Worm (Caenorhabditis elegans): ENCODE measurements around the gene bcl-11.

DNA sequence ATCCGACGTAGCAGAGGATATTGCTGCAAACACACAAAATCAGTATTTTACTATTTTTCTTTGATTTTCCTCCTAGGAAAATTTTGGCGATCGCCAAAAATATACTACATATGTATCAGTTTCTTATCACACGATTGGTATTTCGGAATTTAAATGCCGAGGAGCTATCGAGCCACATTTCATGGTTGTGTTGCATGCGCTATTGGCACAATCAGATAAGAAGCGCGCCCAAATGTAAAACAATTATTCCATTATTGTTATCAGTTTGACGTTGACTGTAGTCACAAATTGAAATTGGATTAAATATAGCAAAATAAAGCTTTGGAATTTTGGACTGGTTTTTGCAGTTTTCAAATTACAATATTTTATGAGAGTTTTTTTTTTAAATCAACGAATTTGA, 43.1 kb downstream of the bcl-11 start:
- no peak for TF ChIP-seq nhr-237 (tag; optimal IDR thresholded peaks at IDR 0.05)
- TF ChIP-seq sptf-1 (tag; optimal IDR thresholded peaks at IDR 0.05): no peak
- TF ChIP-seq lin-13 (tag; optimal IDR thresholded peaks at IDR 0.05): no peak
- no peak for TF ChIP-seq cnd-1 (tag; optimal IDR thresholded peaks at IDR 0.05)
- no peak for TF ChIP-seq M03D4.4 (tag; optimal IDR thresholded peaks at IDR 0.05)
- TF ChIP-seq nhr-12 (tag; optimal IDR thresholded peaks at IDR 0.05): no peak
- TF ChIP-seq ztf-11 (tag; optimal IDR thresholded peaks at IDR 0.05): no peak
- no peak for TF ChIP-seq unc-62 (GFP tag; optimal IDR thresholded peaks at IDR 0.05)
- no peak for TF ChIP-seq pha-4 (tag; optimal IDR thresholded peaks at IDR 0.05)
- no peak for TF ChIP-seq nhr-76 (tag; optimal IDR thresholded peaks at IDR 0.05)
- TF ChIP-seq ceh-43 (GFP tag; optimal IDR thresholded peaks at IDR 0.05): no peak
- TF ChIP-seq lin-32 (GFP tag; optimal IDR thresholded peaks at IDR 0.05): no peak
- TF ChIP-seq mep-1 (tag; optimal IDR thresholded peaks at IDR 0.05): no peak

Data from whole organism, mixed stage, embryonic.